Worm (Caenorhabditis elegans) whole organism, L4 larva: Measurements from ENCODE around the gene srm-6.

ENCODE experiments used
- F26F4.8 ChIP-seq: fragments of 200-800 bp; sonication (Bioruptor generic); conservative IDR thresholded peaks from 2 replicates; pipeline ENCODE4 v1.3.6; 2022; ENCODE audit warnings: missing genetic modification characterization, missing compliant biosample characterization
- R02D3.7 ChIP-seq: fragments of 150-350 bp; sonication (generic microtip); optimal IDR thresholded peaks from 3 replicates; lab custom pipeline; 2014; ENCODE audit warnings: missing biosample characterization, missing genetic modification characterization
- T26A8.4 ChIP-seq: fragments of 200-800 bp; sonication (Bioruptor generic); IDR thresholded peaks from 2 replicates; pipeline ENCODE4 v1.3.6; 2022; ENCODE audit warnings: missing genetic modification characterization, missing compliant biosample characterization
- Y105C5A.15 ChIP-seq: fragments of 200-800 bp; sonication (Bioruptor generic); IDR thresholded peaks from 2 replicates; pipeline ENCODE4 v1.3.6; 2022; ENCODE audit warnings: missing genetic modification characterization, missing compliant biosample characterization
- Y48G9A.11 ChIP-seq: fragments of 200-800 bp; sonication (Bioruptor generic); IDR thresholded peaks from 2 replicates; pipeline ENCODE4 v1.3.6; 2022; ENCODE audit warnings: missing genetic modification reagents, missing genetic modification characterization, missing compliant biosample characterization
- ceh-28 ChIP-seq: fragments of 150-350 bp; optimal IDR thresholded peaks from 2 replicates; lab custom pipeline; 2014; ENCODE audit warnings: missing biosample characterization, missing genetic modification reagents, missing genetic modification characterization
- ceh-32 ChIP-seq: sonication (generic microtip); optimal IDR thresholded peaks from 2 replicates; lab custom pipeline; 2016; ENCODE audit warnings: mild to moderate bottlenecking, missing genetic modification characterization, missing compliant biosample characterization; ENCODE audit not compliant: poor library complexity
- ctbp-1 ChIP-seq: fragments of 200-800 bp; sonication (Bioruptor generic); IDR thresholded peaks from 2 replicates; pipeline ENCODE4 v1.3.6; 2022; ENCODE audit warnings: missing genetic modification reagents, missing genetic modification characterization, missing compliant biosample characterization
- daf-19 ChIP-seq: fragments of 200-800 bp; sonication (Bioruptor generic); conservative IDR thresholded peaks from 2 replicates; pipeline ENCODE4 v1.3.6; 2022; ENCODE audit warnings: missing genetic modification characterization, missing compliant biosample characterization
- dmd-6 ChIP-seq: fragments of 200-800 bp; sonication (Bioruptor generic); IDR thresholded peaks from 2 replicates; pipeline ENCODE4 v1.3.6; 2022; ENCODE audit warnings: missing genetic modification reagents, missing genetic modification characterization, missing compliant biosample characterization
- dmd-8 ChIP-seq: fragments of 200-800 bp; sonication (Bioruptor generic); IDR thresholded peaks from 2 replicates; pipeline ENCODE4 v1.3.6; 2022; ENCODE audit warnings: missing genetic modification characterization, missing compliant biosample characterization
- dmd-9 ChIP-seq: fragments of 200-800 bp; sonication (Bioruptor generic); IDR thresholded peaks from 2 replicates; pipeline ENCODE4 v1.3.6; 2022; ENCODE audit warnings: missing genetic modification reagents, missing genetic modification characterization, missing compliant biosample characterization
- dpl-1 ChIP-seq: fragments of 150-350 bp; optimal IDR thresholded peaks from 2 replicates; lab custom pipeline; 2014; ENCODE audit warnings: missing biosample characterization, missing genetic modification reagents, missing genetic modification characterization
- dve-1 ChIP-seq: sonication (generic microtip); optimal IDR thresholded peaks from 2 replicates; lab custom pipeline; 2017; ENCODE audit warnings: antibody characterized with exemption, mild to moderate bottlenecking, missing genetic modification characterization, missing compliant biosample characterization; ENCODE audit not compliant: insufficient read depth
- fos-1 ChIP-seq: fragments of 150-350 bp; optimal IDR thresholded peaks from 2 replicates; lab custom pipeline; 2014; ENCODE audit warnings: missing biosample characterization, missing genetic modification characterization
- hif-1 ChIP-seq, 2 experiments: sonication (generic microtip); optimal IDR thresholded peaks; 2 replicates each; lab custom pipeline; 2016 to 2017; ENCODE audit warnings: missing compliant biosample characterization in 2 of 2, missing genetic modification characterization in 2 of 2, missing genetic modification reagents in 2 of 2, missing genotype in 2 of 2, mild to moderate bottlenecking in 1 of 2
- hlh-11 ChIP-seq: fragments of 200-800 bp; sonication (Bioruptor generic); optimal IDR thresholded peaks from 2 replicates; lab custom pipeline; 2018; ENCODE audit warnings: mild to moderate bottlenecking, missing genetic modification characterization, missing compliant biosample characterization
- hlh-30 ChIP-seq: sonication (generic microtip); optimal IDR thresholded peaks from 2 replicates; lab custom pipeline; 2017; ENCODE audit warnings: antibody characterized with exemption, mild to moderate bottlenecking, missing genetic modification characterization, missing compliant biosample characterization; ENCODE audit not compliant: insufficient read depth
- hmg-1.1 ChIP-seq: fragments of 200-800 bp; sonication (Bioruptor generic); IDR thresholded peaks from 2 replicates; pipeline ENCODE4 v1.3.6; 2022; ENCODE audit warnings: missing genetic modification reagents, missing genetic modification characterization, missing compliant biosample characterization
- jun-1 ChIP-seq: fragments of 150-350 bp; optimal IDR thresholded peaks from 2 replicates; lab custom pipeline; 2014; ENCODE audit warnings: missing biosample characterization, missing genetic modification reagents, missing genetic modification characterization
- lin-1 ChIP-seq: fragments of 200-800 bp; sonication (Bioruptor generic); IDR thresholded peaks from 2 replicates; pipeline ENCODE4 v1.3.6; 2022; ENCODE audit warnings: missing genetic modification reagents, missing genetic modification characterization, missing compliant biosample characterization
- lin-15B ChIP-seq: fragments of 150-350 bp; sonication (generic microtip); optimal IDR thresholded peaks from 3 replicates; lab custom pipeline; 2014; ENCODE audit warnings: missing biosample characterization, missing genetic modification characterization
- lin-38 ChIP-seq: fragments of 200-800 bp; sonication (Bioruptor generic); IDR thresholded peaks from 2 replicates; pipeline ENCODE4 v1.3.6; 2022; ENCODE audit warnings: missing genetic modification reagents, missing genetic modification characterization, missing compliant biosample characterization
- lir-3 ChIP-seq: sonication (generic microtip); optimal IDR thresholded peaks from 2 replicates; lab custom pipeline; 2016; ENCODE audit warnings: mild to moderate bottlenecking, missing genetic modification characterization, missing compliant biosample characterization
- lsy-2 ChIP-seq, 2 experiments: fragments of 150-350 bp in 1 of 2; sonication (generic microtip) in 1 of 2; optimal IDR thresholded peaks; 2 replicates each; lab custom pipeline; 2014 to 2017; ENCODE audit warnings: missing biosample characterization in 2 of 2, missing genetic modification characterization in 2 of 2
- madf-5 ChIP-seq, 2 experiments: fragments of 200-800 bp; sonication (Bioruptor generic); IDR thresholded peaks; 2 replicates each; pipeline ENCODE4 v1.3.6; 2022; ENCODE audit warnings: missing compliant biosample characterization in 2 of 2, missing genetic modification characterization in 2 of 2
- mdt-29 ChIP-seq: fragments of 200-800 bp; sonication (Bioruptor generic); IDR thresholded peaks from 2 replicates; pipeline ENCODE4 v1.3.6; 2022; ENCODE audit warnings: missing genetic modification reagents, missing genetic modification characterization, missing compliant biosample characterization
- mep-1 ChIP-seq: fragments of 150-350 bp; sonication (generic microtip); optimal IDR thresholded peaks from 3 replicates; lab custom pipeline; 2014; ENCODE audit warnings: missing biosample characterization, missing genetic modification characterization
- mes-2 ChIP-seq: sonication (generic microtip); optimal IDR thresholded peaks from 2 replicates; lab custom pipeline; 2016; ENCODE audit warnings: missing genotype, mild to moderate bottlenecking, missing genetic modification characterization, missing compliant biosample characterization; ENCODE audit not compliant: poor library complexity, severe bottlenecking
- nhr-102 ChIP-seq: sonication (generic microtip); optimal IDR thresholded peaks from 2 replicates; lab custom pipeline; 2016; ENCODE audit warnings: mild to moderate bottlenecking, missing genetic modification characterization, moderate library complexity, missing compliant biosample characterization
- nhr-11 ChIP-seq: fragments of 150-350 bp; optimal IDR thresholded peaks from 2 replicates; lab custom pipeline; 2014; ENCODE audit warnings: missing biosample characterization, missing genetic modification characterization
- nhr-111 ChIP-seq: fragments of 200-800 bp; sonication (Bioruptor generic); optimal IDR thresholded peaks from 2 replicates; lab custom pipeline; 2018; ENCODE audit warnings: mild to moderate bottlenecking, missing genetic modification characterization, missing compliant biosample characterization
- nhr-28 ChIP-seq: fragments of 150-350 bp; optimal IDR thresholded peaks from 2 replicates; lab custom pipeline; 2014; ENCODE audit warnings: missing biosample characterization, missing genetic modification characterization
- nhr-41 ChIP-seq: fragments of 200-800 bp; sonication (Bioruptor generic); IDR thresholded peaks from 2 replicates; pipeline ENCODE4 v1.3.6; 2022; ENCODE audit warnings: missing genetic modification reagents, missing genetic modification characterization, missing compliant biosample characterization
- nhr-42 ChIP-seq: fragments of 200-800 bp; sonication (Bioruptor generic); IDR thresholded peaks from 2 replicates; pipeline ENCODE4 v1.3.6; 2022; ENCODE audit warnings: missing genetic modification characterization, missing compliant biosample characterization
- nhr-6 ChIP-seq: fragments of 150-350 bp; optimal IDR thresholded peaks from 2 replicates; lab custom pipeline; 2014; ENCODE audit warnings: missing biosample characterization, missing genetic modification characterization
- nhr-76 ChIP-seq: fragments of 150-350 bp; optimal IDR thresholded peaks from 2 replicates; lab custom pipeline; 2014; ENCODE audit warnings: missing biosample characterization, missing genetic modification characterization
- nhr-77 ChIP-seq: fragments of 150-350 bp; optimal IDR thresholded peaks from 2 replicates; lab custom pipeline; 2014; ENCODE audit warnings: missing biosample characterization, missing genetic modification characterization
- pha-4 ChIP-seq, 2 experiments: fragments of 150-350 bp in 1 of 2; fragments of 200-800 bp in 1 of 2; sonication (Bioruptor generic) in 1 of 2; IDR thresholded peaks in 1 of 2; optimal IDR thresholded peaks in 1 of 2; 2 replicates each; pipeline versions ENCODE4 v1.3.6 to Lab custom; 2014 to 2022; ENCODE audit warnings: missing genetic modification characterization in 2 of 2, missing genetic modification reagents in 2 of 2, missing biosample characterization in 1 of 2, missing compliant biosample characterization in 1 of 2
- saeg-2 ChIP-seq: fragments of 200-800 bp; sonication (Bioruptor generic); IDR thresholded peaks from 2 replicates; pipeline ENCODE4 v1.3.6; 2022; ENCODE audit warnings: missing genetic modification reagents, missing genetic modification characterization, missing compliant biosample characterization
- sdz-12 ChIP-seq: fragments of 200-800 bp; sonication (Bioruptor generic); optimal IDR thresholded peaks from 2 replicates; lab custom pipeline; 2018; ENCODE audit warnings: mild to moderate bottlenecking, missing genetic modification characterization, missing compliant biosample characterization
- snpc-1.2 ChIP-seq: fragments of 200-800 bp; sonication (Bioruptor generic); IDR thresholded peaks from 2 replicates; pipeline ENCODE4 v1.3.6; 2022; ENCODE audit warnings: missing genetic modification reagents, missing genetic modification characterization, missing compliant biosample characterization
- snpc-4 ChIP-seq: fragments of 150-350 bp; optimal IDR thresholded peaks from 2 replicates; lab custom pipeline; 2014; ENCODE audit warnings: missing biosample characterization, missing genetic modification characterization
- spr-3 ChIP-seq: fragments of 200-800 bp; sonication (Bioruptor generic); optimal IDR thresholded peaks from 2 replicates; lab custom pipeline; 2018; ENCODE audit warnings: mild to moderate bottlenecking, missing genetic modification characterization, missing compliant biosample characterization
- unc-130 ChIP-seq: sonication (generic microtip); optimal IDR thresholded peaks from 2 replicates; lab custom pipeline; 2016; ENCODE audit warnings: missing genetic modification reagents, missing genetic modification characterization, missing compliant biosample characterization
- vab-7 ChIP-seq: fragments of 200-800 bp; sonication (Bioruptor generic); IDR thresholded peaks from 2 replicates; pipeline ENCODE4 v1.3.6; 2022; ENCODE audit warnings: missing genetic modification reagents, missing genetic modification characterization, missing compliant biosample characterization
- zfp-2 ChIP-seq: sonication (generic microtip); optimal IDR thresholded peaks from 2 replicates; lab custom pipeline; 2016; ENCODE audit warnings: mild to moderate bottlenecking, missing genetic modification characterization, missing compliant biosample characterization
- zip-2 ChIP-seq: fragments of 150-350 bp; optimal IDR thresholded peaks from 2 replicates; lab custom pipeline; 2014; ENCODE audit warnings: missing biosample characterization, missing genetic modification characterization
- ztf-11 ChIP-seq: fragments of 150-350 bp; optimal IDR thresholded peaks from 2 replicates; lab custom pipeline; 2014; ENCODE audit warnings: missing biosample characterization, missing genetic modification characterization

Gene srm-6

DNA sequence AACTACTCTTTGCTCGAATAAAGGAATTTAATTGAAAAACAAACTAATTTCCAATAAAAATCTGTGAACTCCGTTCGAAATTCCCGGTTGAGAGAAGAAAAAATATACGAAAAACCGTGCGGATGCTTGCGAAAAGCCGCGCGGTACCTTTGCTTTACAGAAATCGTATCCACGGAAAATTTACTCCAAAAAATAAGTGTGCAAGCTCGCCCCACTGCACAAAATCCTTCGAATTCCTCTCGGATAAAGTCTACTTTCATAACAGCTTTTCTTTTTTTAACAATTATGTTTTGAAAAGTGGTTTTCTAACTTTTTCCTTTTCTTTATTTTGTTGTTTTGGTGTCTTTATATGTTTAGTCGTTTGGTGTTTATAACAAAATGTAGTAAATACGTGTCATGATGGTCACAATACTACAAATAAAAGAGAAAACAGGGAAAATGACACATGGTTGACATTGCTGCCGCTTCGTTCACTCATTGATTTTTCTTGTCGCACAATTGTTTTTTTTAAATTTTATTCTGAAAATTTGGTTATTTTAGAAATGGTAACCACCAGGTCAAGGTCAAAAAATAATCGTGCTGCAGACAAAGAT lies 10.6 kb downstream of the srm-6 start, which contains the start of gene cept-2 (continued):
- TF ChIP-seq nhr-6 (tag; lab: Kevin White, UChicago) (peak; percentile 100), madf-5 (GFP tag; IDR thresholded peaks at IDR 0.05; lab: Robert Waterston, UW) (no peak), hif-1 (tag; optimal IDR thresholded peaks at IDR 0.05; lab: Kevin White, UChicago) (peak in 1 of 2 experiments; percentile 85), snpc-4 (tag; lab: Kevin White, UChicago) (peak; percentile 64), ceh-32 (no peak), T26A8.4 (GFP tag; lab: Robert Waterston, UW) (peak; percentile 82), hlh-30 (peak; percentile 80), ceh-28 (tag; lab: Kevin White, UChicago) (no peak), nhr-102 (no peak), nhr-111 (GFP tag; lab: Kevin White, UChicago) (no peak), lin-15B (tag; lab: Kevin White, UChicago) (no peak), vab-7 (GFP tag; lab: Robert Waterston, UW) (peak; percentile 79), lir-3 (tag; lab: Kevin White, UChicago) (no peak), lsy-2 (tag; optimal IDR thresholded peaks at IDR 0.05; lab: Kevin White, UChicago) (peak; percentile 73 to 95), Y105C5A.15 (GFP tag; lab: Robert Waterston, UW) (no peak), nhr-42 (GFP tag; lab: Robert Waterston, UW) (peak; percentile 85), pha-4 (GFP tag; IDR thresholded peaks at IDR 0.05; lab: Robert Waterston, UW) (no peak; the same call in 1 of the 2 replicates), pha-4 (tag; optimal IDR thresholded peaks at IDR 0.05; lab: Kevin White, UChicago) (no peak), zfp-2 (peak; percentile 70), lin-1 (no peak), dpl-1 (GFP tag; lab: Kevin White, UChicago) (peak; percentile 89), fos-1 (no peak), ctbp-1 (GFP tag; lab: Robert Waterston, UW) (peak; percentile 77), nhr-76 (tag; lab: Kevin White, UChicago) (no peak), mdt-29 (GFP tag; lab: Robert Waterston, UW) (no peak), Y48G9A.11 (GFP tag; lab: Robert Waterston, UW) (no peak), daf-19 (GFP tag; lab: Robert Waterston, UW) (peak; percentile 71; the same call in 1 of the 2 replicates), mes-2 (tag; lab: Kevin White, UChicago) (peak; percentile 99), jun-1 (tag; lab: Kevin White, UChicago) (no peak), nhr-77 (tag; lab: Kevin White, UChicago) (peak; percentile 95), dmd-8 (no peak), snpc-1.2 (GFP tag; lab: Robert Waterston, UW) (peak; percentile 58; the same call in 1 of the 2 replicates), unc-130 (GFP tag; lab: Kevin White, UChicago) (peak; percentile 80), F26F4.8 (no peak), R02D3.7 (tag; lab: Kevin White, UChicago) (no peak), dmd-6 (GFP tag; lab: Robert Waterston, UW) (peak; percentile 73), nhr-28 (tag; lab: Kevin White, UChicago) (peak; percentile 88), sdz-12 (no peak), hmg-1.1 (peak; percentile 85), hlh-11 (tag; lab: Kevin White, UChicago) (peak; percentile 85), mep-1 (no peak)

ce11 chrV:14350498-14350897 lies 13.7 kb downstream of the srm-6 start:
- TF ChIP-seq nhr-111 (GFP tag; lab: Kevin White, UChicago) (no peak), zip-2 (no peak), mes-2 (tag; lab: Kevin White, UChicago) (peak; percentile 9), saeg-2 (GFP tag; lab: Robert Waterston, UW) (no peak), snpc-1.2 (GFP tag; lab: Robert Waterston, UW) (no peak), dve-1 (tag; lab: Kevin White, UChicago) (peak; percentile 6), hmg-1.1 (no peak), dmd-9 (no peak), nhr-41 (GFP tag; lab: Robert Waterston, UW) (no peak), nhr-28 (tag; lab: Kevin White, UChicago) (peak; percentile 24), spr-3 (no peak), lir-3 (tag; lab: Kevin White, UChicago) (no peak), ctbp-1 (GFP tag; lab: Robert Waterston, UW) (no peak), Y48G9A.11 (GFP tag; lab: Robert Waterston, UW) (no peak), ztf-11 (tag; lab: Kevin White, UChicago) (no peak), nhr-76 (tag; lab: Kevin White, UChicago) (no peak), lin-38 (GFP tag; lab: Robert Waterston, UW) (no peak; the same call in 1 of the 2 replicates), dmd-8 (no peak), nhr-11 (tag; lab: Kevin White, UChicago) (no peak)
